Fruit fly (Drosophila melanogaster): Measurements from ENCODE around the gene CG14042.

DNA sequence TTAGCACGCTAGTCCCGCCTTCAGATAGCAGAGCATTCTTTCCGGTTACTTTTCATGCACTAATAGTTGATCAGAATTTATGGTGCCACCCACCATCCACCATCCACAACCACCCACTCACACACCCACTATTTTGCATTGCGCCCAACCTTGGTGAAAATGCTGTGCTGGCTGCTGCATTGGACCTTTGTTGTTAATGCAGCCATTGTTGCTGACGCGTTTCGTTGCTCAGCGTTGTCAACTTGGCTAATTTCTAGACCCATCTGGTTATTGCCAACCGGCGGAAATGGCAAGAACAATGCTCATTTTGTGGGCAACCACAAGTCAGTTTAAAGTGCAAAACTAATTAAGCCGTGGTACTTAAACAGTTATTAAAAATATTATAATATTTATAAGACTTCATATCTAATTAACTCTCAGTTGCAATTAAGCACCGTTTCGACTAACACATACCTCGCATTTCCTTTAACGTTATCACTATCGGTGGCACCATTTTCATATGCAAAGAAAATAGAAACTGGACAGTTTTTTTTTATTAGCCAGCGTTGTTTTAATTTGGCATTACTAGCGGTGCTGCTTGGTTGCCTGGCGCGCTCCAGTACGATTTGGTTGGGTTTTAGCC lies 51.3 kb downstream of the CG14042 start:
- TF ChIP-seq EcR (GFP tag; optimal IDR thresholded peaks at IDR 0.05) (no peak), CG17806 (tag; optimal IDR thresholded peaks at IDR 0.05) (no peak), CG9948 (tag; optimal IDR thresholded peaks at IDR 0.05) (no peak), CG4496 (GFP tag; IDR thresholded peaks at IDR 0.05) (no peak), rn (GFP tag; IDR thresholded peaks at IDR 0.05) (no peak), CG8159 (tag; optimal IDR thresholded peaks at IDR 0.05) (no peak), Ets98B (GFP tag; IDR thresholded peaks at IDR 0.05) (no peak), fd96Ca (GFP tag; IDR thresholded peaks at IDR 0.05) (no peak), CG15710 (tag; optimal IDR thresholded peaks at IDR 0.05) (no peak)

Measured in whole organism, pupa.